Fruit fly (Drosophila melanogaster) whole organism, embryonic: Measurements from ENCODE around the gene Ptp99A.
A peak's percentile ranks its signal among the peaks of the same experiment; 100 is the strongest.

ENCODE experiments used
- Atf6 ChIP-seq: fragments of 200-800 bp; sonication (Bioruptor generic); IDR thresholded peaks from 2 replicates; pipeline ENCODE4 v1.3.6; 2022; ENCODE audit warnings: missing biosample characterization, missing genetic modification characterization
- CG10209 ChIP-seq: fragments of 200-800 bp; sonication (Bioruptor generic); optimal IDR thresholded peaks from 3 replicates; lab custom pipeline; 2017; ENCODE audit warnings: missing biosample characterization, mild to moderate bottlenecking, missing genetic modification characterization, missing genetic modification reagents
- CG11456 ChIP-seq: fragments of 200-800 bp; sonication (Bioruptor generic); IDR thresholded peaks from 3 replicates; pipeline ENCODE4 v1.3.6; 2022; ENCODE audit warnings: missing biosample characterization, missing genetic modification characterization
- CG11504 ChIP-seq: fragments of 200-800 bp; sonication (Bioruptor generic); optimal IDR thresholded peaks from 3 replicates; lab custom pipeline; 2019; ENCODE audit warnings: missing biosample characterization, mild to moderate bottlenecking, missing genetic modification characterization, moderate library complexity
- CG14965 ChIP-seq: fragments of 200-800 bp; sonication (Bioruptor generic); optimal IDR thresholded peaks from 2 replicates; lab custom pipeline; 2016; ENCODE audit warnings: missing biosample characterization, missing genetic modification characterization, borderline replicate concordance
- CG15269 ChIP-seq: fragments of 200-800 bp; sonication (Bioruptor generic); optimal IDR thresholded peaks from 2 replicates; lab custom pipeline; 2018; ENCODE audit warnings: missing biosample characterization, mild to moderate bottlenecking, missing genetic modification characterization, moderate library complexity
- CG15601 ChIP-seq: fragments of 200-800 bp; sonication (Bioruptor generic); optimal IDR thresholded peaks from 3 replicates; lab custom pipeline; 2019; ENCODE audit warnings: missing biosample characterization, mild to moderate bottlenecking, missing genetic modification characterization, moderate library complexity
- CG1602 ChIP-seq: fragments of 200-800 bp; sonication (Bioruptor generic); optimal IDR thresholded peaks from 3 replicates; lab custom pipeline; 2016; ENCODE audit warnings: missing biosample characterization, missing genetic modification characterization
- CG17361 ChIP-seq: fragments of 200-800 bp; sonication (Bioruptor generic); IDR thresholded peaks from 3 replicates; pipeline ENCODE4 v1.3.6; 2022; ENCODE audit warnings: missing biosample characterization, missing genetic modification characterization
- CG18262 ChIP-seq: fragments of 200-800 bp; optimal IDR thresholded peaks from 3 replicates; lab custom pipeline; 2019; ENCODE audit warnings: missing biosample characterization, mild to moderate bottlenecking, missing genetic modification characterization, moderate library complexity
- CG18599 ChIP-seq: fragments of 200-800 bp; sonication (Bioruptor generic); optimal IDR thresholded peaks from 3 replicates; lab custom pipeline; 2017; ENCODE audit warnings: missing biosample characterization, missing genetic modification characterization, mild to moderate bottlenecking, moderate library complexity, missing genetic modification reagents
- CG2120 ChIP-seq: fragments of 200-800 bp; sonication (Bioruptor generic); optimal IDR thresholded peaks from 3 replicates; lab custom pipeline; 2016; ENCODE audit warnings: missing biosample characterization, missing genetic modification characterization
- CG2678 ChIP-seq: fragments of 200-800 bp; sonication (Bioruptor generic); optimal IDR thresholded peaks from 3 replicates; lab custom pipeline; 2019; ENCODE audit warnings: missing biosample characterization, mild to moderate bottlenecking, missing genetic modification characterization, moderate library complexity
- CG3407 ChIP-seq: fragments of 200-800 bp; sonication (Bioruptor generic); optimal IDR thresholded peaks from 2 replicates; lab custom pipeline; 2018; ENCODE audit warnings: missing biosample characterization, mild to moderate bottlenecking, missing genetic modification characterization
- CG6272 ChIP-seq: fragments of 200-800 bp; sonication (Bioruptor generic); IDR thresholded peaks from 2 replicates; pipeline ENCODE4 v1.3.6; 2022; ENCODE audit warnings: missing biosample characterization, missing genetic modification characterization
- CG6689 ChIP-seq: fragments of 200-800 bp; sonication (Bioruptor generic); IDR thresholded peaks from 2 replicates; pipeline ENCODE4 v1.3.6; 2022; ENCODE audit warnings: missing biosample characterization, missing genetic modification characterization
- CG7357 ChIP-seq: fragments of 200-800 bp; sonication (Bioruptor generic); IDR thresholded peaks from 3 replicates; pipeline ENCODE4 v1.3.6; 2022; ENCODE audit warnings: missing biosample characterization, missing genetic modification characterization
- CG7839 ChIP-seq: fragments of 200-800 bp; sonication (Bioruptor generic); optimal IDR thresholded peaks from 3 replicates; lab custom pipeline; 2018; ENCODE audit warnings: missing biosample characterization, mild to moderate bottlenecking, missing genetic modification characterization, moderate library complexity
- Dll ChIP-seq: fragments of 200-800 bp; sonication (Bioruptor generic); IDR thresholded peaks from 4 replicates; pipeline ENCODE4 v1.3.6; 2022; ENCODE audit warnings: missing biosample characterization, missing genetic modification characterization; ENCODE audit not compliant: partially characterized antibody
- Dp ChIP-seq: fragments of 200-800 bp; sonication (Bioruptor generic); optimal IDR thresholded peaks from 2 replicates; lab custom pipeline; 2018; ENCODE audit warnings: missing biosample characterization, mild to moderate bottlenecking, missing genetic modification characterization, moderate library complexity
- Drgx ChIP-seq: fragments of 200-800 bp; sonication (Bioruptor generic); IDR thresholded peaks from 2 replicates; pipeline ENCODE4 v1.3.6; 2022; ENCODE audit warnings: missing biosample characterization, missing genetic modification characterization
- HHEX ChIP-seq: fragments of 200-800 bp; sonication (Bioruptor generic); optimal IDR thresholded peaks from 3 replicates; lab custom pipeline; 2017; ENCODE audit warnings: missing biosample characterization, mild to moderate bottlenecking, missing genetic modification characterization, missing genetic modification reagents
- Med ChIP-seq: fragments of 200-800 bp; sonication (Bioruptor generic); peaks from one replicate; lab custom pipeline; 2016; ENCODE audit warnings: missing biosample characterization, missing genetic modification characterization, mild to moderate bottlenecking, inconsistent platforms, moderate library complexity
- Meics ChIP-seq: fragments of 200-800 bp; sonication (Bioruptor generic); optimal IDR thresholded peaks from 2 replicates; lab custom pipeline; 2017; ENCODE audit warnings: missing biosample characterization, mild to moderate bottlenecking, missing genetic modification characterization
- Opbp ChIP-seq: fragments of 200-800 bp; sonication (Bioruptor generic); IDR thresholded peaks from 3 replicates; pipeline ENCODE4 v1.3.6; 2022; ENCODE audit warnings: missing biosample characterization, missing genetic modification characterization; ENCODE audit not compliant: partially characterized antibody
- Rx ChIP-seq: fragments of 200-800 bp; sonication (Bioruptor generic); IDR thresholded peaks from 2 replicates; pipeline ENCODE4 v1.3.6; 2022; ENCODE audit warnings: missing biosample characterization, missing genetic modification characterization
- Side ChIP-seq: fragments of 200-800 bp; sonication (Bioruptor generic); optimal IDR thresholded peaks from 2 replicates; lab custom pipeline; 2016; ENCODE audit warnings: missing biosample characterization, missing genetic modification characterization
- Sin3A ChIP-seq: fragments of >200 bp; optimal IDR thresholded peaks from 2 replicates; lab custom pipeline; 2018
- al ChIP-seq: fragments of 200-800 bp; sonication (Bioruptor generic); IDR thresholded peaks from 2 replicates; pipeline ENCODE4 v1.3.6; 2022; ENCODE audit warnings: missing biosample characterization, missing genetic modification characterization
- aop ChIP-seq: fragments of 200-800 bp; sonication (Bioruptor generic); IDR thresholded peaks from 2 replicates; pipeline ENCODE4 v1.3.6; 2022; ENCODE audit warnings: missing biosample characterization, missing genetic modification characterization
- az2 ChIP-seq: fragments of 200-800 bp; sonication (Bioruptor generic); optimal IDR thresholded peaks from 3 replicates; lab custom pipeline; 2016; ENCODE audit warnings: missing biosample characterization, missing genetic modification characterization
- bbx ChIP-seq: fragments of 200-800 bp; sonication (Bioruptor generic); IDR thresholded peaks from 2 replicates; pipeline ENCODE4 v1.3.6; 2022; ENCODE audit warnings: missing biosample characterization, missing genetic modification characterization; ENCODE audit not compliant: partially characterized antibody
- bigmax ChIP-seq: fragments of 200-800 bp; sonication (Bioruptor generic); optimal IDR thresholded peaks from 2 replicates; lab custom pipeline; 2018; ENCODE audit warnings: missing biosample characterization, mild to moderate bottlenecking, missing genetic modification characterization
- cad ChIP-seq: fragments of >200 bp; optimal IDR thresholded peaks from 2 replicates; lab custom pipeline; 2017; ENCODE audit warnings: missing biosample characterization, missing genetic modification characterization
- crp ChIP-seq, 2 experiments: fragments of 200-800 bp; sonication (Bioruptor generic); optimal IDR thresholded peaks; 2 replicates in 1 of 2; 3 replicates in 1 of 2; lab custom pipeline; 2017; ENCODE audit warnings: missing biosample characterization in 2 of 2, missing genetic modification characterization in 2 of 2, mild to moderate bottlenecking in 1 of 2, moderate library complexity in 1 of 2
- cwo ChIP-seq: fragments of 200-800 bp; sonication (Bioruptor generic); optimal IDR thresholded peaks from 3 replicates; lab custom pipeline; 2017; ENCODE audit warnings: missing biosample characterization, missing genetic modification characterization, mild to moderate bottlenecking, moderate library complexity, missing genetic modification reagents
- ewg ChIP-seq: fragments of 200-800 bp; sonication (Bioruptor generic); optimal IDR thresholded peaks from 3 replicates; lab custom pipeline; 2017; ENCODE audit warnings: mild to moderate bottlenecking, missing biosample characterization, missing genetic modification reagents, missing genetic modification characterization
- gsb ChIP-seq: fragments of 200-800 bp; sonication (Bioruptor generic); IDR thresholded peaks from 2 replicates; pipeline ENCODE4 v1.3.6; 2022; ENCODE audit warnings: missing biosample characterization, missing genetic modification characterization
- kay ChIP-seq: fragments of 200-800 bp; sonication (Bioruptor generic); optimal IDR thresholded peaks from 2 replicates; lab custom pipeline; 2016; ENCODE audit warnings: missing biosample characterization, missing genetic modification characterization
- onecut ChIP-seq: fragments of 200-800 bp; sonication (Bioruptor generic); IDR thresholded peaks from 2 replicates; pipeline ENCODE4 v1.3.6; 2022; ENCODE audit warnings: missing biosample characterization, missing genetic modification characterization
- pb ChIP-seq: fragments of 200-800 bp; sonication (Bioruptor generic); optimal IDR thresholded peaks from 3 replicates; lab custom pipeline; 2016; ENCODE audit warnings: missing biosample characterization, missing genetic modification characterization
- row ChIP-seq: fragments of 200-800 bp; sonication (Bioruptor generic); IDR thresholded peaks from 3 replicates; pipeline ENCODE4 v1.3.6; 2022; ENCODE audit warnings: missing biosample characterization, missing genetic modification characterization
- sim ChIP-seq: fragments of 200-800 bp; sonication (Bioruptor generic); IDR thresholded peaks from 2 replicates; pipeline ENCODE4 v1.3.6; 2022; ENCODE audit warnings: missing biosample characterization, missing genetic modification characterization
- sisA ChIP-seq: fragments of 200-800 bp; sonication (Bioruptor generic); IDR thresholded peaks from 2 replicates; pipeline ENCODE4 v1.3.6; 2022; ENCODE audit warnings: missing biosample characterization, missing genetic modification characterization
- slbo ChIP-seq: fragments of 200-800 bp; sonication (Bioruptor generic); IDR thresholded peaks from 2 replicates; pipeline ENCODE4 v1.3.6; 2022; ENCODE audit warnings: missing biosample characterization, missing genetic modification characterization
- slou ChIP-seq: fragments of 200-800 bp; sonication (Bioruptor generic); optimal IDR thresholded peaks from 3 replicates; lab custom pipeline; 2016; ENCODE audit warnings: missing biosample characterization, missing genetic modification characterization
- so ChIP-seq: fragments of 200-800 bp; sonication (Bioruptor generic); IDR thresholded peaks from 3 replicates; pipeline ENCODE4 v1.3.6; 2022; ENCODE audit warnings: missing biosample characterization, missing genetic modification characterization
- ssp ChIP-seq: fragments of 200-800 bp; sonication (Bioruptor generic); IDR thresholded peaks from 2 replicates; pipeline ENCODE4 v1.3.6; 2022; ENCODE audit warnings: missing biosample characterization, missing genetic modification characterization
- tx ChIP-seq: fragments of 200-800 bp; sonication (Bioruptor generic); optimal IDR thresholded peaks from 2 replicates; lab custom pipeline; 2016; ENCODE audit warnings: missing biosample characterization, missing genetic modification characterization
- wek ChIP-seq: fragments of 200-800 bp; sonication (Bioruptor generic); optimal IDR thresholded peaks from 3 replicates; lab custom pipeline; 2018; ENCODE audit warnings: missing biosample characterization, mild to moderate bottlenecking, missing genetic modification characterization, moderate library complexity
- zfh2 ChIP-seq: fragments of 200-800 bp; sonication (Bioruptor generic); optimal IDR thresholded peaks from 2 replicates; lab custom pipeline; 2016; ENCODE audit warnings: missing biosample characterization, missing genetic modification characterization

Gene Ptp99A

dm6 chr3R:29460225-29460927 is 82.9 kb downstream of the Ptp99A start (continued):
- TF ChIP-seq row (GFP tag; lab: Robert Waterston, UW) = 0 out of 3 replicates have a peak, but pooled peaks have one; percentile 10
- TF ChIP-seq HHEX = no peak
- peak; percentile 51 for TF ChIP-seq CG18262
- no peak for TF ChIP-seq tx
- TF ChIP-seq CG6689 (GFP tag; lab: Robert Waterston, UW) = peak; percentile 40; the same call in 1 of the 2 replicates
- TF ChIP-seq Rx = no peak
- no peak for TF ChIP-seq Sin3A
- TF ChIP-seq Side = no peak
- TF ChIP-seq Atf6 = no peak
- peak; percentile 56; the same call in 2 of the 3 replicates for TF ChIP-seq CG17361 (GFP tag; lab: Robert Waterston, UW)
- no peak for TF ChIP-seq bigmax (GFP tag; lab: Kevin White, UChicago)
- no peak for TF ChIP-seq pb (GFP tag; lab: Kevin White, UChicago)
- TF ChIP-seq sisA (GFP tag; lab: Robert Waterston, UW) = no peak
- no peak for TF ChIP-seq cwo (GFP tag; lab: Kevin White, UChicago)
- no peak for TF ChIP-seq CG3407 (GFP tag; lab: Kevin White, UChicago)
- no peak for TF ChIP-seq crp (GFP tag; optimal IDR thresholded peaks at IDR 0.05; lab: Kevin White, UChicago)
- peak; percentile 9 for TF ChIP-seq CG11504 (tag; lab: Kevin White, UChicago)
- TF ChIP-seq cad = no peak
- TF ChIP-seq CG7839 (tag; lab: Kevin White, UChicago) = peak; percentile 3
- no peak for TF ChIP-seq CG14965 (GFP tag; lab: Kevin White, UChicago)
- TF ChIP-seq CG10209 (GFP tag; lab: Kevin White, UChicago) = no peak
- no peak for TF ChIP-seq so (GFP tag; lab: Robert Waterston, UW)
- no peak for TF ChIP-seq Opbp (GFP tag; lab: Robert Waterston, UW)
- no peak for TF ChIP-seq CG2120 (GFP tag; lab: Kevin White, UChicago)

DNA sequence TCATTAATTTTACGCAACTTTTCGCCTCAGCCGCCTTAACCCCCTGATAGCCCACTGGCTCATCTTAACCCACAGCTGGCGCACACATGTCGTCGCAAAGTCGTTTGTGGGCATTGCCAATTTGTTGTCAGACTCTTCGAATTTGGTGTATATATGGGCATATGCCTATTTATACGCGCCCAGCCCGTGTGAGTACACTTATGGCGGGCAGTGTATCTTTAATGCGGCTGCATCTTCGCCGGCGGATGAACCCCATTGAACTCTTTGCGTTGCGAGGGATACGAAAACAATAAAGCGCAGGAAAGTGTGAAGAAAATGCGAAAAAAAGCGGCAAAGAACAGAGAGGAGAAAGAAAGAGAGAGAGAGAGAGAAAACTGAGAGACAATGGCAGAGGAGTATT is 83.6 kb downstream of the Ptp99A start:
- TF ChIP-seq az2 (GFP tag; lab: Kevin White, UChicago) (no peak), CG7357 (GFP tag; lab: Robert Waterston, UW) (no peak), ewg (no peak), onecut (GFP tag; lab: Robert Waterston, UW) (no peak), CG11456 (0 out of 3 replicates have a peak, but pooled peaks have one; percentile 8), row (GFP tag; lab: Robert Waterston, UW) (peak; percentile 21; the same call in 2 of the 3 replicates), kay (GFP tag; lab: Kevin White, UChicago) (no peak), slbo (GFP tag; lab: Robert Waterston, UW) (peak; percentile 29; the same call in 1 of the 2 replicates), al (no peak), CG2678 (no peak), zfh2 (GFP tag; lab: Kevin White, UChicago) (no peak), aop (no peak), Dll (GFP tag; lab: Robert Waterston, UW) (no peak), Dp (GFP tag; lab: Kevin White, UChicago) (no peak), Meics (no peak), bbx (no peak), gsb (GFP tag; lab: Robert Waterston, UW) (no peak), Med (GFP tag; lab: Kevin White, UChicago) (peak; percentile 18), sim (no peak), CG15269 (no peak), CG18599 (GFP tag; lab: Kevin White, UChicago) (no peak), CG1602 (GFP tag; lab: Kevin White, UChicago) (no peak), CG15601 (tag; lab: Kevin White, UChicago) (no peak), wek (GFP tag; lab: Kevin White, UChicago) (no peak), Drgx (GFP tag; lab: Robert Waterston, UW) (peak; percentile 36; the same call in 1 of the 2 replicates), CG6272 (GFP tag; lab: Robert Waterston, UW) (0 out of 2 replicates have a peak, but pooled peaks have one; percentile 19), ssp (no peak), slou (GFP tag; lab: Kevin White, UChicago) (no peak)
